Worm (Caenorhabditis elegans): ENCODE data around the gene ceh-1.

- no peak for TF ChIP-seq nhr-11 (tag; optimal IDR thresholded peaks at IDR 0.05)
- no peak for TF ChIP-seq ceh-9 (tag; optimal IDR thresholded peaks at IDR 0.05)
Observed at ce11 chrX:4657577-4657976, 3.6 kb upstream of the ceh-1 start.

Measured in whole organism, late embryonic.